Fruit fly (Drosophila melanogaster) whole organism, embryonic: ENCODE results near the gene Ns1.

Experiments
- Blimp-1 ChIP-seq: fragments of 200-800 bp; sonication (Bioruptor generic); optimal IDR thresholded peaks from 3 replicates; lab custom pipeline; 2018; ENCODE audit warnings: missing biosample characterization, missing genetic modification characterization, mild to moderate bottlenecking, moderate library complexity, missing genetic modification reagents
- CG1024 ChIP-seq: fragments of 200-800 bp; sonication (Bioruptor generic); IDR thresholded peaks from 2 replicates; pipeline ENCODE4 v1.3.6; 2022; ENCODE audit warnings: missing biosample characterization, missing genetic modification characterization
- CG10366 ChIP-seq: fragments of 200-800 bp; sonication (Bioruptor generic); IDR thresholded peaks from 2 replicates; pipeline ENCODE4 v1.3.6; 2022; ENCODE audit warnings: missing biosample characterization, missing genetic modification characterization
- CG10959 ChIP-seq: fragments of 200-800 bp; sonication (Bioruptor generic); IDR thresholded peaks from 2 replicates; pipeline ENCODE4 v1.3.6; 2022; ENCODE audit warnings: missing biosample characterization, missing genetic modification characterization
- CG14710 ChIP-seq: fragments of 200-800 bp; sonication (Bioruptor generic); optimal IDR thresholded peaks from 3 replicates; lab custom pipeline; 2019; ENCODE audit warnings: missing biosample characterization, mild to moderate bottlenecking, missing genetic modification characterization, moderate library complexity
- CG16815 ChIP-seq: fragments of 200-800 bp; sonication (Bioruptor generic); optimal IDR thresholded peaks from 3 replicates; lab custom pipeline; 2017; ENCODE audit warnings: missing biosample characterization, mild to moderate bottlenecking, missing genetic modification characterization
- CG17359 ChIP-seq: fragments of 200-800 bp; sonication (Bioruptor generic); optimal IDR thresholded peaks from 3 replicates; lab custom pipeline; 2018; ENCODE audit warnings: missing biosample characterization, mild to moderate bottlenecking, missing genetic modification characterization, moderate library complexity
- CG17385 ChIP-seq: fragments of 200-800 bp; sonication (Bioruptor generic); optimal IDR thresholded peaks from 3 replicates; lab custom pipeline; 2018; ENCODE audit warnings: missing biosample characterization, mild to moderate bottlenecking, missing genetic modification characterization
- CG2129 ChIP-seq: fragments of 200-800 bp; sonication (Bioruptor generic); IDR thresholded peaks from 2 replicates; pipeline ENCODE4 v1.3.6; 2022; ENCODE audit warnings: missing biosample characterization, missing genetic modification characterization; ENCODE audit not compliant: partially characterized antibody
- CG2199 ChIP-seq: fragments of 200-800 bp; sonication (Bioruptor generic); IDR thresholded peaks from 3 replicates; pipeline ENCODE4 v1.3.6; 2022; ENCODE audit warnings: missing biosample characterization, missing genetic modification characterization
- CG3065 ChIP-seq: fragments of 200-800 bp; sonication (Bioruptor generic); optimal IDR thresholded peaks from 2 replicates; lab custom pipeline; 2016; ENCODE audit warnings: missing biosample characterization, missing genetic modification characterization
- CG32772 ChIP-seq: fragments of 200-800 bp; sonication (Bioruptor generic); IDR thresholded peaks from 2 replicates; pipeline ENCODE4 v1.3.6; 2022; ENCODE audit warnings: missing biosample characterization, missing genetic modification characterization
- CG43689 ChIP-seq: fragments of 200-800 bp; sonication (Bioruptor generic); IDR thresholded peaks from 2 replicates; pipeline ENCODE4 v1.3.6; 2022; ENCODE audit warnings: missing biosample characterization, missing genetic modification characterization
- CG4617 ChIP-seq: fragments of 200-800 bp; sonication (Bioruptor generic); optimal IDR thresholded peaks from 3 replicates; lab custom pipeline; 2016; ENCODE audit warnings: missing biosample characterization, missing genetic modification characterization, borderline replicate concordance
- CG4730 ChIP-seq: fragments of 200-800 bp; sonication (Bioruptor generic); IDR thresholded peaks from 2 replicates; pipeline ENCODE4 v1.3.6; 2022; ENCODE audit warnings: missing biosample characterization, missing genetic modification characterization
- CG7745 ChIP-seq: fragments of 200-800 bp; sonication (Bioruptor generic); optimal IDR thresholded peaks from 2 replicates; lab custom pipeline; 2018; ENCODE audit warnings: missing biosample characterization, mild to moderate bottlenecking, missing genetic modification characterization, moderate library complexity
- CG7987 ChIP-seq: fragments of 200-800 bp; sonication (Bioruptor generic); optimal IDR thresholded peaks from 2 replicates; lab custom pipeline; 2018; ENCODE audit warnings: missing biosample characterization, mild to moderate bottlenecking, missing genetic modification characterization, moderate library complexity
- CG8281 ChIP-seq: fragments of 200-800 bp; sonication (Bioruptor generic); optimal IDR thresholded peaks from 2 replicates; lab custom pipeline; 2018; ENCODE audit warnings: missing biosample characterization, mild to moderate bottlenecking, missing genetic modification characterization, moderate library complexity
- CG8359 ChIP-seq: fragments of 200-800 bp; sonication (Bioruptor generic); optimal IDR thresholded peaks from 2 replicates; lab custom pipeline; 2017; ENCODE audit warnings: missing biosample characterization, mild to moderate bottlenecking, missing genetic modification characterization, borderline replicate concordance
- Dp ChIP-seq: fragments of 200-800 bp; sonication (Bioruptor generic); optimal IDR thresholded peaks from 2 replicates; lab custom pipeline; 2018; ENCODE audit warnings: missing biosample characterization, mild to moderate bottlenecking, missing genetic modification characterization, moderate library complexity
- Fer1 ChIP-seq: fragments of 200-800 bp; sonication (Bioruptor generic); optimal IDR thresholded peaks from 2 replicates; lab custom pipeline; 2017; ENCODE audit warnings: missing biosample characterization, mild to moderate bottlenecking, missing genetic modification characterization
- HmgZ ChIP-seq: fragments of 200-800 bp; sonication (Bioruptor generic); optimal IDR thresholded peaks from 2 replicates; lab custom pipeline; 2018; ENCODE audit warnings: missing biosample characterization, mild to moderate bottlenecking, missing genetic modification characterization
- Mad ChIP-seq: fragments of 200-800 bp; sonication (Bioruptor generic); optimal IDR thresholded peaks from 2 replicates; lab custom pipeline; 2016; ENCODE audit warnings: missing biosample characterization, missing genetic modification characterization
- Meics ChIP-seq: fragments of 200-800 bp; sonication (Bioruptor generic); optimal IDR thresholded peaks from 2 replicates; lab custom pipeline; 2017; ENCODE audit warnings: missing biosample characterization, mild to moderate bottlenecking, missing genetic modification characterization
- Mrtf ChIP-seq: fragments of 200-800 bp; sonication (Bioruptor generic); IDR thresholded peaks from 3 replicates; pipeline ENCODE4 v1.3.6; 2022; ENCODE audit warnings: missing biosample characterization, missing genetic modification characterization
- Myb ChIP-seq: fragments of 200-800 bp; sonication (Bioruptor generic); optimal IDR thresholded peaks from 2 replicates; lab custom pipeline; 2016; ENCODE audit warnings: missing biosample characterization, missing genetic modification characterization
- NC2α ChIP-seq: fragments of 200-800 bp; sonication (Bioruptor generic); optimal IDR thresholded peaks from 2 replicates; lab custom pipeline; 2016; ENCODE audit warnings: missing biosample characterization, missing genetic modification characterization
- Oaz ChIP-seq: fragments of 200-800 bp; sonication (Bioruptor generic); IDR thresholded peaks from 2 replicates; pipeline ENCODE4 v1.3.6; 2022; ENCODE audit warnings: missing biosample characterization, missing genetic modification characterization
- ab ChIP-seq: fragments of 200-800 bp; sonication (Bioruptor generic); optimal IDR thresholded peaks from 2 replicates; lab custom pipeline; 2016; ENCODE audit warnings: missing biosample characterization, missing genetic modification characterization
- bsh ChIP-seq, 2 experiments: fragments of 200-800 bp; sonication (Bioruptor generic); optimal IDR thresholded peaks; 2 replicates each; lab custom pipeline; 2017 to 2018; ENCODE audit warnings: mild to moderate bottlenecking in 2 of 2, missing biosample characterization in 2 of 2, missing genetic modification characterization in 2 of 2, moderate library complexity in 1 of 2
- danr ChIP-seq: fragments of 200-800 bp; sonication (Bioruptor generic); IDR thresholded peaks from 2 replicates; pipeline ENCODE4 v1.3.6; 2022; ENCODE audit warnings: missing biosample characterization, missing genetic modification characterization
- dmrt99B ChIP-seq: fragments of 200-800 bp; sonication (Bioruptor generic); optimal IDR thresholded peaks from 2 replicates; lab custom pipeline; 2018; ENCODE audit warnings: missing biosample characterization, mild to moderate bottlenecking, missing genetic modification characterization, moderate library complexity
- dpn ChIP-seq, 2 experiments: fragments of 200-800 bp; sonication (Bioruptor generic); optimal IDR thresholded peaks; 3 replicates each; lab custom pipeline; 2016; ENCODE audit warnings: missing biosample characterization in 2 of 2, missing genetic modification characterization in 2 of 2
- dysf ChIP-seq: fragments of 200-800 bp; sonication (Bioruptor generic); IDR thresholded peaks from 3 replicates; pipeline ENCODE4 v1.3.6; 2022; ENCODE audit warnings: missing biosample characterization, missing genetic modification characterization
- fd102C ChIP-seq: fragments of 200-800 bp; sonication (Bioruptor generic); optimal IDR thresholded peaks from 2 replicates; lab custom pipeline; 2018; ENCODE audit warnings: missing biosample characterization, mild to moderate bottlenecking, missing genetic modification characterization, moderate library complexity
- fd3F ChIP-seq: fragments of 200-800 bp; sonication (Bioruptor generic); optimal IDR thresholded peaks from 2 replicates; lab custom pipeline; 2018; ENCODE audit warnings: missing biosample characterization, mild to moderate bottlenecking, missing genetic modification characterization, moderate library complexity
- insv ChIP-seq, 2 experiments: fragments of 200-800 bp; sonication (Bioruptor generic); optimal IDR thresholded peaks; 3 replicates each; lab custom pipeline; 2016 to 2018; ENCODE audit warnings: missing biosample characterization in 2 of 2, missing genetic modification characterization in 2 of 2
- knrl ChIP-seq: fragments of 200-800 bp; sonication (Bioruptor generic); IDR thresholded peaks from 3 replicates; pipeline ENCODE4 v1.3.6; 2022; ENCODE audit warnings: missing biosample characterization, missing genetic modification characterization; ENCODE audit not compliant: partially characterized antibody
- lov ChIP-seq, 2 experiments: fragments of 200-800 bp in 1 of 2; fragments of >200 bp in 1 of 2; sonication (Bioruptor generic) in 1 of 2; IDR thresholded peaks in 1 of 2; optimal IDR thresholded peaks in 1 of 2; 2 replicates in 1 of 2; 3 replicates in 1 of 2; pipeline versions ENCODE4 v1.3.6 to Lab custom; 2017 to 2022; ENCODE audit warnings: missing biosample characterization in 1 of 2, missing genetic modification characterization in 1 of 2
- pita ChIP-seq: fragments of 200-800 bp; sonication (Bioruptor generic); optimal IDR thresholded peaks from 2 replicates; lab custom pipeline; 2017; ENCODE audit warnings: missing biosample characterization, mild to moderate bottlenecking, missing genetic modification characterization
- psq ChIP-seq: fragments of 200-800 bp; sonication (Bioruptor generic); optimal IDR thresholded peaks from 2 replicates; lab custom pipeline; 2017; ENCODE audit warnings: missing biosample characterization, missing genetic modification characterization
- sim ChIP-seq: fragments of 200-800 bp; sonication (Bioruptor generic); IDR thresholded peaks from 2 replicates; pipeline ENCODE4 v1.3.6; 2022; ENCODE audit warnings: missing biosample characterization, missing genetic modification characterization
- toy ChIP-seq: fragments of 200-800 bp; sonication (Bioruptor generic); IDR thresholded peaks from 2 replicates; pipeline ENCODE4 v1.3.6; 2022; ENCODE audit warnings: missing biosample characterization, missing genetic modification characterization
- yki ChIP-seq: fragments of >200 bp; optimal IDR thresholded peaks from 3 replicates; lab custom pipeline; 2018

The Ns1 gene

DNA sequence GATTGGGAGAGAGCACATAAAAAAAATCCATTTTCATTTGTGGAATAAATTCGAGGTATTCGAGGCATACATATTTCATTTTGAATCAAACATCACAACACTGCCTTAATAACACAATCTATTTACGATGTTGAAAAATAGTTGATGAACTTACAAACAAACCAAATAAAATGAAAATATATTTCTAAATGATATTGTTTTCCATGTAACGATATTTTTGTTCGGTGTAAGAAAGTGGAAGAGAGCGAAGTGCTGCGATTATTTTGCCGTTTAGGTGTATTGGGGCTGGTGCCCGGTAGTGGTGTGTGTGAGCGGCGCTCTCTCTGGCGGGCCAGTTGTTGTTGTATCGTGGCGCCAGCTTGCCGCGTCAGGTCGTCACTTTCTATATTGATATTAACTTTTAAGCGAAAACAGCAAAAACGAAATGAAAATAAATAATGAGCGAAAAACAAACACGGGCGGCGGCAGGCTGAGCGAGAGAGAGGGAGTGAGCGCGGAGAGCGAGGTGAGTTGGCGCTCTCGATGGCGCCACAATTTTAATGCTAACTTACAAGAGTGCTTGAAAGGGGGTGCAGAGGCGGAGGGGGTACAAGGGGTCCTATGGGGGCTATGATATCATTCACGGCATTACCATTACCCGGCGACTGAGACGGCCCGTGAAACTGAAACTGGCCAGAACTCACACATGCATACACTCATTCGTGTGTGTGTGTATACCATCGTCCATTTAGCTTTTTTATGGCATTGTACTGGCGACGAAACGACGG lies 7.3 kb downstream of the Ns1 start (continued):
- peak; percentile 91 for TF ChIP-seq Blimp-1 (GFP tag; lab: Kevin White, UChicago)
- TF ChIP-seq CG7745 (tag; lab: Kevin White, UChicago): no peak
- TF ChIP-seq NC2α: peak; percentile 70
- peak; percentile 81 to 96 for TF ChIP-seq bsh (GFP tag; optimal IDR thresholded peaks at IDR 0.05; lab: Kevin White, UChicago)
- peak; percentile 86 for TF ChIP-seq fd3F (GFP tag; lab: Kevin White, UChicago)
- peak; percentile 90 for TF ChIP-seq CG17385 (GFP tag; lab: Kevin White, UChicago)
- peak; percentile 44; the same call in 1 of the 2 replicates for TF ChIP-seq CG43689 (GFP tag; lab: Robert Waterston, UW)
- peak; percentile 78 for TF ChIP-seq CG4730 (GFP tag; lab: Robert Waterston, UW)
- peak; percentile 60 for TF ChIP-seq ab (GFP tag; lab: Kevin White, UChicago)
- TF ChIP-seq fd102C: no peak
- peak; percentile 76 for TF ChIP-seq Myb (GFP tag; lab: Kevin White, UChicago)
- TF ChIP-seq Oaz: peak; percentile 71
- TF ChIP-seq CG10366: peak; percentile 87
- peak; percentile 94 for TF ChIP-seq Meics (GFP tag; lab: Kevin White, UChicago)
- no peak for TF ChIP-seq Dp
- TF ChIP-seq sim (GFP tag; lab: Robert Waterston, UW): peak; percentile 15; the same call in 1 of the 2 replicates
- TF ChIP-seq dysf: peak; percentile 92
- peak; percentile 91 for TF ChIP-seq CG14710 (tag; lab: Kevin White, UChicago)
- TF ChIP-seq CG7987 (GFP tag; lab: Kevin White, UChicago): peak; percentile 82
- no peak for TF ChIP-seq knrl (GFP tag; lab: Robert Waterston, UW)
- peak; percentile 93 for TF ChIP-seq Fer1 (GFP tag; lab: Kevin White, UChicago)
- peak; percentile 79 for TF ChIP-seq CG2199 (GFP tag; lab: Robert Waterston, UW)
- TF ChIP-seq HmgZ (tag; lab: Kevin White, UChicago): peak; percentile 91
- peak; percentile 81 for TF ChIP-seq Mad (GFP tag; lab: Kevin White, UChicago)
- peak; percentile 78 for TF ChIP-seq CG8281 (tag; lab: Kevin White, UChicago)
- no peak for TF ChIP-seq yki (lab: Kevin White, UChicago)
- peak; percentile 97 for TF ChIP-seq dmrt99B (tag; lab: Kevin White, UChicago)
- TF ChIP-seq psq (GFP tag; lab: Kevin White, UChicago): peak; percentile 79
- TF ChIP-seq CG16815 (GFP tag; lab: Kevin White, UChicago): peak; percentile 86
- peak; percentile 68 for TF ChIP-seq CG4617 (GFP tag; lab: Kevin White, UChicago)
- TF ChIP-seq pita (GFP tag; lab: Kevin White, UChicago): no peak
- TF ChIP-seq toy (GFP tag; lab: Robert Waterston, UW): peak; percentile 67; the same call in 1 of the 2 replicates
- no peak; the same call in none of the 2 replicates for TF ChIP-seq CG1024 (GFP tag; lab: Robert Waterston, UW)
- no peak for TF ChIP-seq CG2129 (GFP tag; lab: Robert Waterston, UW)
- TF ChIP-seq danr (GFP tag; lab: Robert Waterston, UW): peak; percentile 82
- peak; percentile 40 to 58 for TF ChIP-seq insv (GFP tag; optimal IDR thresholded peaks at IDR 0.05; lab: Kevin White, UChicago)
- peak; percentile 96 for TF ChIP-seq CG17359
- peak; percentile 69 for TF ChIP-seq CG10959 (GFP tag; lab: Robert Waterston, UW)
- TF ChIP-seq Mrtf (GFP tag; lab: Robert Waterston, UW): peak; percentile 77
- TF ChIP-seq CG8359 (GFP tag; lab: Kevin White, UChicago): peak; percentile 80
- peak; percentile 91 to 94 for TF ChIP-seq dpn (GFP tag; optimal IDR thresholded peaks at IDR 0.05; lab: Kevin White, UChicago)
- TF ChIP-seq lov (optimal IDR thresholded peaks at IDR 0.05; lab: Kevin White, UChicago): no peak
- peak; percentile 66 for TF ChIP-seq lov (GFP tag; IDR thresholded peaks at IDR 0.05; lab: Robert Waterston, UW)
- TF ChIP-seq CG3065 (GFP tag; lab: Kevin White, UChicago): peak; percentile 86
- TF ChIP-seq CG32772 (GFP tag; lab: Robert Waterston, UW): peak; percentile 84
